Fruit fly (Drosophila melanogaster) Kc167 (cell line): ENCODE data around the gene CG13023.

Experiments used
- Myc ChIP-seq: fragments of >200 bp; optimal IDR thresholded peaks from 2 replicates; lab custom pipeline; 2017; ENCODE audit warnings: missing external identifiers
- Sin3A ChIP-seq: fragments of >200 bp; optimal IDR thresholded peaks from 2 replicates; lab custom pipeline; 2018; ENCODE audit warnings: missing external identifiers
- h ChIP-seq: fragments of >200 bp; optimal IDR thresholded peaks from 3 replicates; lab custom pipeline; 2018; ENCODE audit warnings: missing external identifiers
- insv ChIP-seq: fragments of >200 bp; optimal IDR thresholded peaks from 3 replicates; lab custom pipeline; 2018; ENCODE audit warnings: missing external identifiers
- psq ChIP-seq: fragments of >200 bp; optimal IDR thresholded peaks from 2 replicates; lab custom pipeline; 2017; ENCODE audit warnings: missing external identifiers
- ttk ChIP-seq: sonication (Bioruptor generic); optimal IDR thresholded peaks from 2 replicates; lab custom pipeline; 2017; ENCODE audit warnings: missing external identifiers

Gene CG13023

DNA sequence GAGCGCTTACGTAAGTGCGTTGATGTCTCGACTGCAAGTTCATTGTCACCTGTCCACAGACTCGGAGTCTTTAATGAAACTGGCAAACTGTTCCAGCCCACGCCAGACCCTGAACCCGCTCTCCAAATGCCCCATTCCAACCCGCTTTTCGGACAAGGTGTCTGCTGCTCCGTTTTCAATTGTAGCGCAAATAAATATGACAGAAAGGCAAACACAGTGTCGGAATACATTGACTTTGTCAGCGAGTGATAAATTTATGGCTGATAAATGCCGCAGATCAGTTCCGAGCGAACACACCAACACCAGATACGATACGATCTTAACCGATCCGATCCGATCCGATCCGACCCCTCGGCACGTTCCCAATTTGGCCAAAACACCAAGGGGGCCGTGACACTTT lies 13.1 kb downstream of the CG13023 start:
- TF ChIP-seq h (lab: Kevin White, UChicago) (no peak), ttk (lab: Kevin White, UChicago) (no peak), psq (lab: Kevin White, UChicago) (no peak), insv (lab: Kevin White, UChicago) (no peak), Myc (no peak)

DNA sequence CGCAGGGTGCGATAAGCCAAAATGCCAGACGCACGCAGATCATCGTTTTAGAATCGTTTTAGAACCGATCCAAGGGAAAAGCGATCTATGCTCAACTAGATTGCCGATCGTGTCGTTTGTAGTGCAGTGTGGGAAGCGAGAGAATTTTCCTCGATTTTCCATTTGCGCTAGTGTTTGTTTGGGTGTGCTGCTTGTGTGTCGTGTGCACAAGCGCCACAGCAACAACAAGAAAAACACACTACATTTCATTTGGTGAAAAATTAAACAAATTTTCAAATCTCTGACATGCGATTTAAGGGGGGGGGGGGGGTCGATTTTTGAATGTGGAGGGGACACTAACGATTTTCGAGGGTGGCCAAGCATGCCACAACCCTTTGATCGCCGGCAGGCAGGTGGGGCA lies 16.8 kb downstream of the CG13023 start:
- TF ChIP-seq insv (lab: Kevin White, UChicago) = no peak
- TF ChIP-seq Myc = no peak
- no peak for TF ChIP-seq Sin3A (lab: Kevin White, UChicago)
- TF ChIP-seq psq (lab: Kevin White, UChicago) = no peak
- no peak for TF ChIP-seq h (lab: Kevin White, UChicago)
- no peak for TF ChIP-seq ttk (lab: Kevin White, UChicago)

DNA sequence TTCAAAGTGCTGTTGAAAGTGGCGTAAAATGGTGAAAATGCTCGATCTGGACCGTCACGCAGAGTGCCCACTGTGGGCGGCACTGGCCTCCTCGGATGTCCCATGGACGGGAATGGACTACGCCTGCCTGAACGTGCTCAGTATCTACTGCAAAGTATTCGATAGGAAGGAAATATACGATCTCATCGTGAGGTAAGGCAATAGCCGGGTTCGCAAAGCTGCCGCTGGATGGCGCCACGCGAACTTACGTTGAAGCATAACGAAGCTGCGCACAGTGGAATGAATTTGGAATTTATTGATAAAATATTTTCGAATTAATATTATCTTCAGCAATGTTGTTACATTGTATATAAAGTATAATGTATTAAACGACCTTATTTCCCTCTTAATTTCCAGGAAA lies 30.8 kb downstream of the CG13023 start:
- TF ChIP-seq psq (lab: Kevin White, UChicago) (no peak), Sin3A (lab: Kevin White, UChicago) (no peak), Myc (no peak), h (lab: Kevin White, UChicago) (no peak), insv (lab: Kevin White, UChicago) (no peak), ttk (lab: Kevin White, UChicago) (no peak)

DNA sequence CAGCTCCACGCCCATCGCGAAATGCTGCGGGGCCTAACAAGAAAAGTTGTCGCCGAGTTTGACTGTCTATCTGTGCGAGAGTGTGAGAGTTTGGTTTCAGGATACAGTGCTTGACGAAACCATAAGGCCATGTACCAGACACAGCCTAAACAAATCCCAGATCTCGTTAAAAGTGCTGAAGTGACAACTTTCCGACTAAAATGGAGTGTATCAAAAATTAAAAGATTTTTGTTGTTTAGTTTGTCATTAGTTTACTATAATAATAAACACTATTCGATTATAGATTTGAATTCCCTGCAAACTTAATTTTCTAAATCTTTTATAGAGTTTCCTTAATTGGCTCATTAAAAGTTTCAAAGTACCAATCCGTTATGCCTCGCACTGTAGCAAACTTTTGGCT lies 33.6 kb downstream of the CG13023 start:
- TF ChIP-seq h (lab: Kevin White, UChicago) = no peak
- no peak for TF ChIP-seq ttk (lab: Kevin White, UChicago)
- TF ChIP-seq Myc = no peak
- TF ChIP-seq Sin3A (lab: Kevin White, UChicago) = no peak
- TF ChIP-seq insv (lab: Kevin White, UChicago) = no peak
- no peak for TF ChIP-seq psq (lab: Kevin White, UChicago)

DNA sequence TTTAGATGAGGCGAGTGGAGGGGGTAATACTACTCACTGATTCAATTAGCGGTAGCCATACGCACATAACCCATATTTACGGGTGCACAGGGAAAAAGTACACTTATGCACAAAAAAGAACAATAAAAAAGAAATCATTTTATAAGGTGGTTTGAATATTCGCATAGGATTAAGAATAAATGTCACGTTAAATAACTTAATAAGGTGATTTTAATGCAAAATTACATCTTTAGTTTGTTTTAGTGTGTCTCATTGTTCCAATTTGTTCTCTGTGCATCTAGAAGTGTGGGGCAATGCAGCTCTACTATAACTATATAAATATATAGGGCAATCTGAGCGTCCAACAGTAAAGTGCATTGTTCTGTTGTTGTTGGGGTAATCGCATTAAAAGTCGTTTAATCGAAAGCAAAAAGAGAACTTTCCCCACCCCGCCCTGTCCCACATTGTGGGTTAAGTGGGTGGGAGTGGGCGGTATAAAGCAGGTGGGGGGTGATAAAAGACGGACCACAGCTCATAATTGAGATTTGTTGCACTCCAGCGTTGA lies 34.4 kb downstream of the CG13023 start:
- TF ChIP-seq insv (lab: Kevin White, UChicago) (no peak), Sin3A (lab: Kevin White, UChicago) (no peak), Myc (no peak), psq (lab: Kevin White, UChicago) (no peak), ttk (lab: Kevin White, UChicago) (no peak)

DNA sequence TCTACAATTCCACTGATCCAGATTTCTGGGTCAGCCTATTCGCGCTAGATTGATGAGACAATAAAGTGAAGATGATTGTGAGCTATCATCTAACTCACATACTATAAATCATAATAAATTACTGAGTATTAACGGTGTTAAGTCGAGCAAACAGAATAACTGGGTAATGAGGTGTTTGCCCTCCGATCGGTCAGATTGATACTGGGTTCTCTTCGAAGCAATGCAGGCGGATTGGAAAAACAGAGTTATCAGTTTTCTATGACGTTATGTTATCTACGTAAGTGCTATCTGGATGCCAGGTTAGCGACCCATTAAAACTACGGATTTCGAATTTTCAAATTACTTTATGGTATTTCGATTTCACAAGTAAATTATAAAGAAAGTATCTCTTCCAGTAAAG lies 35.3 kb downstream of the CG13023 start:
- TF ChIP-seq ttk (lab: Kevin White, UChicago) (no peak), Sin3A (lab: Kevin White, UChicago) (no peak), insv (lab: Kevin White, UChicago) (no peak), psq (lab: Kevin White, UChicago) (no peak), Myc (no peak), h (lab: Kevin White, UChicago) (no peak)

DNA sequence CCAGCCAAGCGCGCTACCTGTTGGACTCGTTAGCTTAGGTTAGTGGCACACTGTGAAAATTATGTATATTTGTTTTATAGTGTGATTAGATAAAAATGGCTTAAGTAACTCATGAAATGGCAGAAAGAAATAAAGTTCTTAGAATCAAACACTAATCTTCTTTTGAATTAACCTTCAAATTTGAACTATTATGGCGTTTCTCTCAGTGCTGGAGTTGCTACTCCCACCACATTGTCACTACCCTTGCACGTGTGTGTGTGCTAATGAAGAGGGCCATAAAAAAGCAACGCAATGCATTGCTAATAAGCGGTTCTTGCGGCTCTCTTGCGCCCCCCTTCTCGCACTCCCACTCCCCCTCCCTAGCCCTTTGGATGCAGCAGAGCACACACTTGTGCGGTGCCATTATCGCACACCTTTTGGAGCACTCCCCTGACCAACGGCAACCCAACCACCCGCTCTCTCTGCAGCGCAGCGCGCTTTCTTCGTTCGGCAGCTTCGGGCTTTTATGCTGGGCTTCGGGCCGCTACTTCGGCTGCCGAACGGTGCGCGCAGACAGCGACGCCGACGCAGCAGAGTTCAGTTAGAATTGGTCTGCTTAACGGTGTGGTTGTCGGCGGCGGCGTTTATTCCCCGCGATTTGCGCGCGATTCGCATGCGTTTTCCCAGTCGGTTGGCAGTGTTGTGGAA lies 36.4 kb downstream of the CG13023 start:
- TF ChIP-seq h (lab: Kevin White, UChicago) = no peak
- TF ChIP-seq Sin3A (lab: Kevin White, UChicago) = no peak
- no peak for TF ChIP-seq Myc
- TF ChIP-seq psq (lab: Kevin White, UChicago) = no peak
- TF ChIP-seq ttk (lab: Kevin White, UChicago) = no peak
- no peak for TF ChIP-seq insv (lab: Kevin White, UChicago)

DNA sequence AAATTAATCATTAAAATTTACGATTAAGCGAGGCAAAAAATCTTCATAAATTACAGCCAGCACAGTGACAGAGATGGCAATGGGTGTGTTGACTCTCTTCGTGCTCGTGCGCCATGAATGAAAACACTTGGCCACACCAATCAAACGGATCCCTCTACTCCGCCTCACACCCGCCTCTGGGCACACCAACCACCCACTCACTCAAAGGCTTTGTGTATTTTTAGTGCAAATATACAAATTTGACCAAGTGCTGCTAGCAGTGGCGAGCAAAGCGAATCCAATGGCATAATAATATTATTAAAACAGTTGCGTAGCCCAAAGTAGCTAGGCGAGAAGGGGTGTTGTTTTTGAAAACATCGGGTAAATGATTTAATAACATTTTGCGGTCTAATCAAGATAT lies 37.7 kb downstream of the CG13023 start:
- no peak for TF ChIP-seq Sin3A (lab: Kevin White, UChicago)
- TF ChIP-seq psq (lab: Kevin White, UChicago) = no peak
- TF ChIP-seq Myc = no peak
- no peak for TF ChIP-seq ttk (lab: Kevin White, UChicago)
- TF ChIP-seq h (lab: Kevin White, UChicago) = no peak
- no peak for TF ChIP-seq insv (lab: Kevin White, UChicago)

DNA sequence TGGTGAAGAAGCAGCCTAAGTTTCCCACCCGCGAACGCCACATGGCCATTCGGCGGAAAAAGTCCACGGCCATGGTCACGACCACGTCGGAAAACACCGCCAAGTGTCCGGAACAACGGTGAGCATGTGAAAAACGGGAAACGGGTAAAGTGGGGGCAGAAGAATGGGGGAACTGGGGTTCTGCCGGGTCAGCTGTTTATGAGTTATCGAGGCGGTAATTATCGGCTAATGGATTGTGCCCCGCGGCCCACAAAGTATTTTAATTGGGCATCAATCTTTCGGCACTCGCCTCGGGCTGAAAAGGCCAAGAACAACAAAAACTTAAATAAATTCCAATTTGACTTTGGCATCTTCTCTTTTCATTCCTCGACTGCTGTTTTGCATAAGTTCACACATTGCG lies 40.0 kb downstream of the CG13023 start:
- no peak for TF ChIP-seq ttk (lab: Kevin White, UChicago)
- TF ChIP-seq Myc = no peak
- no peak for TF ChIP-seq Sin3A (lab: Kevin White, UChicago)
- TF ChIP-seq insv (lab: Kevin White, UChicago) = no peak
- no peak for TF ChIP-seq psq (lab: Kevin White, UChicago)
- TF ChIP-seq h (lab: Kevin White, UChicago) = no peak

DNA sequence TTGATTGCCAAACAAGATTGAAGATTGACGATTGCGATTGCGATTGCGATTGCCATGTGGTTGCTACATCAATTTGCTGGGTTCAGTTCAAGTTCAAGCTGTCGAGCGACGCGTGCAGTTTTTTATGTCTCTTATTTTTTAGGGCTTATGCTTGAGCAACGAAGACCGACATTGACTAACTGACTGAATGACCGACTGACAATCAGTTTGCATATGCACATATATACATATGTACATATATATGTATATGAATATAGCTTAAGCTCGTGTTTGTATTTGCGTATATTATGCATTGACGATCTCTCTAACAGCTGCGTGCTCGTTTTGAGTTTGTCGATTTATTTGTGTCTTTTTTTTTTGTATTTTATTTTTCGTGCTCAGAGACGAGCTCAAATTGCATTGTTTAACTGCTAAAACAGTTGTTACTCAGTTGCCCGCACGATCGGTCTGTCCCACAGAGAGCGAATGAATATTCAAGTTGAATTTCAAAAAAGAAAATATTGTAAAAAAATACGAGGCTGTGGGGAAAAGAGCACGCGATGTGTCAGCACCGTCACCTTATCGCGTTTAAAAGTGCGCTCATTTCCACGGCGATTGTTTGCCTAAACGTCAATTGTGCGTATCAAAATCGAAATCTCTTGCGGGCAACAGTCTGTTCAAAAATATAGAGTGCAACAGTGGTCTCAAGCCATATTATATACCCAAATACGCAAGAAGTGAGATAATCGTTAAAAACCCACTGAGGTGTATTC lies 40.9 kb downstream of the CG13023 start:
- TF ChIP-seq Myc = no peak
- TF ChIP-seq psq (lab: Kevin White, UChicago) = no peak
- TF ChIP-seq insv (lab: Kevin White, UChicago) = no peak
- no peak for TF ChIP-seq h (lab: Kevin White, UChicago)
- no peak for TF ChIP-seq Sin3A (lab: Kevin White, UChicago)
- TF ChIP-seq ttk (lab: Kevin White, UChicago) = no peak

DNA sequence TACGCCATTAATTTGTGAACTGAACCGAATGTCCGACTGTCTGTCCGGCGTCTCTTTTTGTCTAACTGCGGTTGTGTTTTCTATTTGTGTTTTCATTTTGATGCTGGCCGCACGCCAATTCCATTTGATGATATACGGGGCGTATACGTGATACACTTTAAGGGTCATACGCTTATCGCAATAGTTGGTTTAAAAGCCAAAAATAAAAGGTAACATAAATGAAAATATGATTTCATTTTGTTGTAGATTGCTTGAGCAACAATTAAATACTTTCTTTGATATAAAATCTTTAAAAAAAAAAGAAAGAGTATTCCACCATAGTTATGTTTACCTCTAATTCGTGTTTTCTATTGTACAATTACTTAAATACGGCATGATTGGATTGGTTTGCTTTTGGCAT lies 42.2 kb downstream of the CG13023 start:
- TF ChIP-seq insv (lab: Kevin White, UChicago) = no peak
- no peak for TF ChIP-seq ttk (lab: Kevin White, UChicago)
- TF ChIP-seq Myc = no peak
- TF ChIP-seq Sin3A (lab: Kevin White, UChicago) = no peak
- no peak for TF ChIP-seq psq (lab: Kevin White, UChicago)
- no peak for TF ChIP-seq h (lab: Kevin White, UChicago)
